Worm (Caenorhabditis elegans) whole organism, L2 larva: ENCODE results near the gene srh-300.

Source experiments
- C34F6.9 ChIP-seq: fragments of 150-350 bp; optimal IDR thresholded peaks from 2 replicates; lab custom pipeline; 2014; ENCODE audit warnings: missing biosample characterization, missing genetic modification characterization
- F13H6.1 ChIP-seq: sonication (generic microtip); optimal IDR thresholded peaks from 2 replicates; lab custom pipeline; 2016; ENCODE audit warnings: missing genetic modification characterization, missing compliant biosample characterization
- Y55F3AM.14 ChIP-seq: fragments of 200-800 bp; sonication (Bioruptor generic); optimal IDR thresholded peaks from 2 replicates; lab custom pipeline; 2018; ENCODE audit warnings: mild to moderate bottlenecking, missing genetic modification characterization, missing compliant biosample characterization
- ZK546.5 ChIP-seq: sonication (generic microtip); optimal IDR thresholded peaks from 2 replicates; lab custom pipeline; 2017; ENCODE audit warnings: missing biosample characterization, missing genetic modification characterization
- alr-1 ChIP-seq: fragments of 150-350 bp; optimal IDR thresholded peaks from 2 replicates; lab custom pipeline; 2014; ENCODE audit warnings: missing biosample characterization, missing genetic modification characterization
- aly-2 ChIP-seq: fragments of 150-350 bp; optimal IDR thresholded peaks from 2 replicates; lab custom pipeline; 2014; ENCODE audit warnings: missing biosample characterization, missing genetic modification characterization
- ama-1 ChIP-seq: fragments of 150-350 bp; optimal IDR thresholded peaks from 2 replicates; lab custom pipeline; 2018; ENCODE audit warnings: inconsistent platforms
- blmp-1 ChIP-seq: sonication (generic microtip); optimal IDR thresholded peaks from 2 replicates; lab custom pipeline; 2017; ENCODE audit warnings: missing genetic modification characterization, mild to moderate bottlenecking, missing compliant biosample characterization, antibody characterized with exemption, moderate library complexity; ENCODE audit not compliant: insufficient read depth
- ceh-16 ChIP-seq: fragments of 150-350 bp; optimal IDR thresholded peaks from 2 replicates; lab custom pipeline; 2014; ENCODE audit warnings: missing biosample characterization, missing genetic modification characterization
- ceh-82 ChIP-seq: fragments of 150-350 bp; optimal IDR thresholded peaks from 2 replicates; lab custom pipeline; 2014; ENCODE audit warnings: missing biosample characterization, missing genetic modification characterization
- crh-2 ChIP-seq: sonication (generic microtip); optimal IDR thresholded peaks from 2 replicates; lab custom pipeline; 2017; ENCODE audit warnings: missing biosample characterization, missing genetic modification characterization
- dmd-4 ChIP-seq: sonication (generic microtip); optimal IDR thresholded peaks from 2 replicates; lab custom pipeline; 2017; ENCODE audit warnings: missing biosample characterization, missing genetic modification characterization
- egl-27 ChIP-seq: sonication (generic microtip); optimal IDR thresholded peaks from 3 replicates; lab custom pipeline; 2017; ENCODE audit warnings: missing biosample characterization, missing genetic modification reagents, missing genetic modification characterization
- elt-1 ChIP-seq: fragments of 150-350 bp; optimal IDR thresholded peaks from 2 replicates; lab custom pipeline; 2014; ENCODE audit warnings: missing biosample characterization, missing genetic modification characterization
- elt-3 ChIP-seq: sonication (generic microtip); optimal IDR thresholded peaks from 2 replicates; lab custom pipeline; 2017; ENCODE audit warnings: missing biosample characterization, missing genetic modification characterization
- gmeb-1 ChIP-seq: fragments of 150-350 bp; optimal IDR thresholded peaks from 2 replicates; lab custom pipeline; 2014; ENCODE audit warnings: missing biosample characterization, missing genetic modification characterization
- lin-11 ChIP-seq: fragments of 150-350 bp; sonication (generic microtip); optimal IDR thresholded peaks from 2 replicates; lab custom pipeline; 2014; ENCODE audit warnings: missing biosample characterization, missing genetic modification characterization, inconsistent platforms, mixed read lengths
- lin-13 ChIP-seq: fragments of 150-350 bp; optimal IDR thresholded peaks from 2 replicates; lab custom pipeline; 2014; ENCODE audit warnings: missing biosample characterization, missing genetic modification reagents, missing genetic modification characterization
- lin-39 ChIP-seq: fragments of 150-350 bp; optimal IDR thresholded peaks from 2 replicates; lab custom pipeline; 2014; ENCODE audit warnings: missing biosample characterization, missing genetic modification reagents, missing genetic modification characterization
- lsy-2 ChIP-seq, 2 experiments: fragments of 150-350 bp in 1 of 2; sonication (generic microtip) in 1 of 2; optimal IDR thresholded peaks; 2 replicates each; lab custom pipeline; 2014 to 2017; ENCODE audit warnings: missing biosample characterization in 2 of 2, missing genetic modification characterization in 2 of 2
- mab-5 ChIP-seq: fragments of 150-350 bp; optimal IDR thresholded peaks from 2 replicates; lab custom pipeline; 2014; ENCODE audit warnings: missing biosample characterization, missing genetic modification characterization
- mdl-1 ChIP-seq, 2 experiments: fragments of 150-350 bp in 1 of 2; sonication (generic microtip) in 1 of 2; optimal IDR thresholded peaks; 2 replicates each; lab custom pipeline; 2017; ENCODE audit warnings: missing biosample characterization in 2 of 2, missing genetic modification characterization in 2 of 2
- nhr-11 ChIP-seq: fragments of 150-350 bp; optimal IDR thresholded peaks from 2 replicates; lab custom pipeline; 2014; ENCODE audit warnings: missing biosample characterization, missing genetic modification characterization
- nhr-12 ChIP-seq: fragments of 150-350 bp; optimal IDR thresholded peaks from 2 replicates; lab custom pipeline; 2014; ENCODE audit warnings: missing biosample characterization, missing genetic modification characterization
- nhr-129 ChIP-seq: fragments of 150-350 bp; optimal IDR thresholded peaks from 2 replicates; lab custom pipeline; 2014; ENCODE audit warnings: missing biosample characterization, missing genetic modification characterization
- nhr-21 ChIP-seq: fragments of 150-350 bp; optimal IDR thresholded peaks from 2 replicates; lab custom pipeline; 2014; ENCODE audit warnings: missing biosample characterization, missing genetic modification characterization
- nhr-237 ChIP-seq: fragments of 150-350 bp; optimal IDR thresholded peaks from 2 replicates; lab custom pipeline; 2014; ENCODE audit warnings: missing biosample characterization, missing genetic modification characterization
- nhr-25 ChIP-seq: fragments of 150-350 bp; sonication (generic microtip); optimal IDR thresholded peaks from 3 replicates; lab custom pipeline; 2014; ENCODE audit warnings: missing biosample characterization, missing genetic modification characterization
- nhr-77 ChIP-seq: fragments of 150-350 bp; optimal IDR thresholded peaks from 2 replicates; lab custom pipeline; 2014; ENCODE audit warnings: missing biosample characterization, missing genetic modification characterization
- peb-1 ChIP-seq: fragments of 150-350 bp; optimal IDR thresholded peaks from 2 replicates; lab custom pipeline; 2014; ENCODE audit warnings: missing biosample characterization, missing genetic modification characterization
- sem-4 ChIP-seq: fragments of 150-350 bp; optimal IDR thresholded peaks from 2 replicates; lab custom pipeline; 2014; ENCODE audit warnings: missing biosample characterization, missing genetic modification reagents, missing genetic modification characterization
- skn-1 ChIP-seq: sonication (generic microtip); optimal IDR thresholded peaks from 2 replicates; lab custom pipeline; 2017; ENCODE audit warnings: missing biosample characterization, missing genetic modification characterization
- sma-3 ChIP-seq: sonication (generic microtip); optimal IDR thresholded peaks from 2 replicates; lab custom pipeline; 2016; ENCODE audit warnings: missing genetic modification reagents, missing genetic modification characterization, missing compliant biosample characterization
- sma-9 ChIP-seq, 2 experiments: fragments of 150-350 bp in 1 of 2; sonication (generic microtip) in 1 of 2; optimal IDR thresholded peaks; 2 replicates each; lab custom pipeline; 2014 to 2016; ENCODE audit warnings: missing genetic modification characterization in 2 of 2, mild to moderate bottlenecking in 1 of 2, missing biosample characterization in 1 of 2, missing compliant biosample characterization in 1 of 2, missing genetic modification reagents in 1 of 2, moderate library complexity in 1 of 2
- snpc-4 ChIP-seq: fragments of 150-350 bp; optimal IDR thresholded peaks from 2 replicates; lab custom pipeline; 2014; ENCODE audit warnings: missing biosample characterization, missing genetic modification characterization
- unc-39 ChIP-seq: fragments of 150-350 bp; optimal IDR thresholded peaks from 2 replicates; lab custom pipeline; 2014; ENCODE audit warnings: missing biosample characterization, missing genetic modification characterization
- unc-55 ChIP-seq: fragments of 150-350 bp; sonication (generic microtip); optimal IDR thresholded peaks from 3 replicates; lab custom pipeline; 2014; ENCODE audit warnings: missing biosample characterization, missing genetic modification reagents, missing genetic modification characterization
- unc-62 ChIP-seq: fragments of 150-350 bp; optimal IDR thresholded peaks from 2 replicates; lab custom pipeline; 2014; ENCODE audit warnings: missing biosample characterization, missing genetic modification reagents, missing genetic modification characterization
- zag-1 ChIP-seq: fragments of 150-350 bp; optimal IDR thresholded peaks from 2 replicates; lab custom pipeline; 2014; ENCODE audit warnings: missing biosample characterization, missing genetic modification characterization
- ztf-11 ChIP-seq: sonication (generic microtip); optimal IDR thresholded peaks from 2 replicates; lab custom pipeline; 2017; ENCODE audit warnings: missing biosample characterization, missing genetic modification characterization
- ztf-4 ChIP-seq: fragments of 150-350 bp; optimal IDR thresholded peaks from 2 replicates; lab custom pipeline; 2014; ENCODE audit warnings: missing biosample characterization, missing genetic modification characterization

srh-300 gene

DNA sequence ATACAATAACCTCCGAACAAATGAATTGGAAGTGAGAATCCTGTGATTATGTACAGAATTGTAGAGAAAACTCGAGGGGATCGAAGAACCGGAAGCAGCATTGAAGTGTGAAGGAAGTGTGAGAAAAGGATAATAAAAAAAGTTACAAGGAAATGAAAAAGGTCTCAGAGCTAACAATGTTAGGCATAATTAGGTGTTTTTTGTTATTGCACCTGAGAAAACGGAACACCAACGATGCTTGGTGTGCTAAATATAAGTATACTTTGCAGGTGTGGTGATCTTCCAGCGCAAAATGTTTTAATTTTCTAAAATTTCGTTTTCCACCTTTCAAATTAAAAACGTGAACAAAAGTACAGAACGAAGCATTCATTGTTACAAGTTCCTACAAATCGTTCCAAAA lies 22.2 kb downstream of the srh-300 start, which contains the start of gene srh-286:
TSS of gene srh-286 (minus strand) at position 101 of the 400 bp plus-strand sequence.
- TF ChIP-seq sem-4: no peak
- no peak for TF ChIP-seq Y55F3AM.14 (GFP tag; lab: Kevin White, UChicago)
- TF ChIP-seq nhr-237: no peak
- TF ChIP-seq gmeb-1 (tag; lab: Kevin White, UChicago): no peak
- no peak for TF ChIP-seq lin-11 (tag; lab: Kevin White, UChicago)
- TF ChIP-seq skn-1 (tag; lab: Kevin White, UChicago): no peak
- TF ChIP-seq unc-39 (tag; lab: Kevin White, UChicago): no peak

DNA sequence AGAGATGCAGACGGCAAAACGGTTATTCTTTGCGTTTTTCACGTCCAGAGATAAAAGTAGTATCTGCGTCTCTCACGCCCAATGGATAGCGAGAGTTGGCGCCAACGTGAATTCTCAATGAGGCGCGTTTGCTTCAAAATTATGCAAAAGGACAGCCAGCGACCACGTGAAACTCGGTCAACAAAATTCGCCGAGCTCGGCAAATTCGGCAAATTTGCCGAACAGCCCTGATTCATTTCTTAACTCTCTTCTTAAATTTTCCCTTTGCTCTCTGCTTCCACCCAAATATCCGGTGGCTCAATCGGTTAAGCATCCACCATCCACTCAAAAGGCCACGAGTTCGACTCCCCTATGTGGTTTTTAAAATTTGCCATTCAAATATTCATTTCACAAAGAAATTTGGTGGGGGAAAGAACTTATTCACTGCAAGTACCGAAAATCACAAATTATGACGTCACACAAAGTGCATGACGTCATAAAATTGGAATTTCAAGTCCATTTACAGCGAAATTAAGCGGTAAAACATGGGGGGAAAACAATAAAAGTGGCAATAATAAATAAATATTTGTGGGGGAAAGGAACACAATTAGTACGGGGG lies 23.6 kb downstream of the srh-300 start:
- TF ChIP-seq lin-11 (tag; lab: Kevin White, UChicago) (no peak), nhr-25 (tag; lab: Kevin White, UChicago) (no peak), lsy-2 (tag; optimal IDR thresholded peaks at IDR 0.05; lab: Kevin White, UChicago) (no peak), zag-1 (tag; lab: Kevin White, UChicago) (no peak), ztf-11 (no peak), F13H6.1 (tag; lab: Kevin White, UChicago) (no peak), peb-1 (tag; lab: Kevin White, UChicago) (no peak), egl-27 (tag; lab: Kevin White, UChicago) (no peak), unc-39 (tag; lab: Kevin White, UChicago) (no peak), Y55F3AM.14 (GFP tag; lab: Kevin White, UChicago) (no peak), alr-1 (tag; lab: Kevin White, UChicago) (no peak), nhr-237 (no peak), nhr-12 (tag; lab: Kevin White, UChicago) (no peak), C34F6.9 (tag; lab: Kevin White, UChicago) (no peak), crh-2 (no peak)
- TF ChIP-seq, all 48 proteins: peak for 0

- TF ChIP-seq gmeb-1 (tag; lab: Kevin White, UChicago) (no peak), aly-2 (tag; lab: Kevin White, UChicago) (no peak), crh-2 (no peak), sma-9 (GFP tag; optimal IDR thresholded peaks at IDR 0.05; lab: Kevin White, UChicago) (no peak), sma-9 (tag; optimal IDR thresholded peaks at IDR 0.05; lab: Kevin White, UChicago) (no peak), dmd-4 (tag; lab: Kevin White, UChicago) (no peak), ama-1 (no peak), nhr-77 (tag; lab: Kevin White, UChicago) (no peak), sem-4 (no peak), elt-1 (tag; lab: Kevin White, UChicago) (no peak), peb-1 (tag; lab: Kevin White, UChicago) (no peak), nhr-12 (tag; lab: Kevin White, UChicago) (no peak), skn-1 (tag; lab: Kevin White, UChicago) (no peak), unc-55 (no peak), ztf-11 (no peak), lin-11 (tag; lab: Kevin White, UChicago) (no peak), sma-3 (GFP tag; lab: Kevin White, UChicago) (no peak), lin-39 (tag; lab: Kevin White, UChicago) (no peak), ceh-82 (tag; lab: Kevin White, UChicago) (no peak), blmp-1 (no peak)
- TF ChIP-seq, all 48 proteins: peak for 0
Measured at ce11 chrV:17855889-17856288, 34.0 kb downstream of the srh-300 start, which contains the start of gene tcc-1. tcc-1 (minus strand) TSS chrV:17855989.

DNA sequence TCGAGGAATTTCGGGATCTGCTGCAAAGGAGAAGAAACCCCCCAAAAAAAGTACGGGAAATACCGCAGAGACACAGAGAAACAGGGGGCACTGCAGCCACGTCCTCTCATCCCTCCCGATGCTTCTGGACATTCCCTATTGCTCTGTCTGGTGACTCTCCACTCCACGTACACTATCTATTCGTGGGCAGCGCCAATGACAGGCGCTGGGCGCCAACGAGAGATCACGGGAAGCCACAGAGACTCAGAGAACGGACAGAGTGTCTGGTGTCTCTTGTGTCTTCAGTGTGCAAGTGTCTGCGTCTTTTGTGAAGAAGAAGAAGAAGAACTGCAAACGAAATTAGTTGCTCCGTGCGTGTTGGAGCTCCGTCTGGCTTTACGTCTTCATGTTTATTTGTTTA lies 36.0 kb downstream of the srh-300 start:
- TF ChIP-seq snpc-4 (tag; lab: Kevin White, UChicago): peak; percentile 76
- peak; percentile 67 for TF ChIP-seq nhr-21
- no peak for TF ChIP-seq nhr-11 (tag; lab: Kevin White, UChicago)
- TF ChIP-seq lin-13 (GFP tag; lab: Kevin White, UChicago): peak; percentile 78
- TF ChIP-seq crh-2: peak; percentile 96
- TF ChIP-seq mab-5: peak; percentile 13
- TF ChIP-seq dmd-4 (tag; lab: Kevin White, UChicago): no peak
- TF ChIP-seq ama-1: no peak
- peak; percentile 29 for TF ChIP-seq blmp-1
- peak; percentile 32 for TF ChIP-seq nhr-237
- no peak for TF ChIP-seq lin-39 (tag; lab: Kevin White, UChicago)
- TF ChIP-seq lin-11 (tag; lab: Kevin White, UChicago): peak; percentile 91
- TF ChIP-seq sem-4: peak; percentile 55
- TF ChIP-seq ceh-16 (tag; lab: Kevin White, UChicago): peak; percentile 23
- TF ChIP-seq nhr-129 (tag; lab: Kevin White, UChicago): peak; percentile 91
- TF ChIP-seq sma-3 (GFP tag; lab: Kevin White, UChicago): peak; percentile 72
- peak; percentile 34 to 74 for TF ChIP-seq mdl-1 (tag; optimal IDR thresholded peaks at IDR 0.05; lab: Kevin White, UChicago)
- TF ChIP-seq nhr-25 (tag; lab: Kevin White, UChicago): peak; percentile 33
- TF ChIP-seq unc-55: peak; percentile 87
- no peak for TF ChIP-seq ztf-4 (tag; lab: Kevin White, UChicago)
- TF ChIP-seq gmeb-1 (tag; lab: Kevin White, UChicago): peak; percentile 52
- TF ChIP-seq elt-1 (tag; lab: Kevin White, UChicago): no peak
- TF ChIP-seq elt-3: no peak
- no peak for TF ChIP-seq unc-62 (GFP tag; lab: Kevin White, UChicago)
- TF ChIP-seq zag-1 (tag; lab: Kevin White, UChicago): peak; percentile 74
- TF ChIP-seq nhr-77 (tag; lab: Kevin White, UChicago): no peak
- TF ChIP-seq lsy-2 (tag; optimal IDR thresholded peaks at IDR 0.05; lab: Kevin White, UChicago): peak; percentile 72 to 91
- TF ChIP-seq sma-9 (GFP tag; optimal IDR thresholded peaks at IDR 0.05; lab: Kevin White, UChicago): peak; percentile 80
- no peak for TF ChIP-seq sma-9 (tag; optimal IDR thresholded peaks at IDR 0.05; lab: Kevin White, UChicago)
- TF ChIP-seq ztf-11: peak; percentile 2
- peak; percentile 94 for TF ChIP-seq F13H6.1 (tag; lab: Kevin White, UChicago)
- TF ChIP-seq C34F6.9 (tag; lab: Kevin White, UChicago): peak; percentile 88
- peak; percentile 80 for TF ChIP-seq egl-27 (tag; lab: Kevin White, UChicago)
- no peak for TF ChIP-seq ZK546.5 (tag; lab: Kevin White, UChicago)
